Worm (Caenorhabditis elegans): ENCODE measurements around the gene F01E11.3.

DNA sequence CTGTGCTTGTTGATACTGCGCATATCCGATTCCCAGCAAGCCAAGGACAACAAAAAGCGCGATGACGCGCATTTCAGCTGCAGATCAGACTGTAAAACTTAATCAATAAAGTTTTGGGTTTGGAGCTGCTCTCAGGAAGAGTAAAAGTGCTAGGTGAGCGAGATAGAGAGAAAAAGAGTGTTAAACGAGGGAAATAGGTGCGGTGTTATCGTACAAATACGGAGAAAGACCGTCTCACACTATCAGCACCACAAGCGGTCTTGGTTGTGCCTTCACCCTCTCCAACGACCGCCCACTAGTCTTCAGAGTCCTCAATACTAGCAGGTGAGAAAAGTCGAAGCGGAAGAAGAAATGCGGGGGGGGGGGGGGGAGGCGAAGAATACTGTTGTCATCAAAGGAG is 38.6 kb upstream of the F01E11.3 start, which contains the start of gene F14B8.5:
- TF ChIP-seq med-1 (GFP tag; optimal IDR thresholded peaks at IDR 0.05; ENCODE audit: insufficient read depth): no peak
- TF ChIP-seq tab-1 (GFP tag; IDR thresholded peaks at IDR 0.05): no peak
- TF ChIP-seq klf-2 (GFP tag; conservative IDR thresholded peaks at IDR 0.05): no peak
- TF ChIP-seq ztf-29 (GFP tag; IDR thresholded peaks at IDR 0.05): no peak
- TF ChIP-seq flt-1 (GFP tag; IDR thresholded peaks at IDR 0.05): no peak
